Worm (Caenorhabditis elegans): Measurements from ENCODE around the gene ttr-27.

DNA sequence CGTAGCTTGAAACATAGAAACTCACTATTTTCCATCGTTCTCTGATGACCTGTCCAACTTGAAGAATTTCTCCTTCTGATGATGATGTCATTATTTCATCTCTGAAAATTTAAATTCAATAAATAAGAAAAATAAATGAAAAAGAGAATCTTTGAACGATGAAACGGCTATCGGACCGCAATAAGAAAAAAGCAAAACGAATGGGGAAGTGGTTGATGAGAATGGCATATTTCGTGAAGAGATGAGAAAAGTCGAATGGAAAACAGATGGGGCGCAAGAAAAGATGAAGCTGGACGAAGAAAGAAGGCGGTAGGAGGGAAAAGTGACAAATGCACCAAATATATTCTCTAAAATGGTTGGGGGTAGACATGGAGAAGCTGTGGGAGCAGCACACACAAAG is 8.1 kb downstream of the ttr-27 start, which contains the start of gene ttbk-7:
- TF ChIP-seq unc-62 (GFP tag; optimal IDR thresholded peaks at IDR 0.05) (no peak), tlp-1 (tag; optimal IDR thresholded peaks at IDR 0.05) (no peak), zag-1 (tag; optimal IDR thresholded peaks at IDR 0.05) (no peak), tbx-2 (tag; optimal IDR thresholded peaks at IDR 0.05) (no peak), nhr-11 (tag; optimal IDR thresholded peaks at IDR 0.05) (no peak), nhr-28 (tag; optimal IDR thresholded peaks at IDR 0.05) (no peak)

All from whole organism, L1 larva.